Fruit fly (Drosophila melanogaster): ENCODE results near the gene grk.

DNA sequence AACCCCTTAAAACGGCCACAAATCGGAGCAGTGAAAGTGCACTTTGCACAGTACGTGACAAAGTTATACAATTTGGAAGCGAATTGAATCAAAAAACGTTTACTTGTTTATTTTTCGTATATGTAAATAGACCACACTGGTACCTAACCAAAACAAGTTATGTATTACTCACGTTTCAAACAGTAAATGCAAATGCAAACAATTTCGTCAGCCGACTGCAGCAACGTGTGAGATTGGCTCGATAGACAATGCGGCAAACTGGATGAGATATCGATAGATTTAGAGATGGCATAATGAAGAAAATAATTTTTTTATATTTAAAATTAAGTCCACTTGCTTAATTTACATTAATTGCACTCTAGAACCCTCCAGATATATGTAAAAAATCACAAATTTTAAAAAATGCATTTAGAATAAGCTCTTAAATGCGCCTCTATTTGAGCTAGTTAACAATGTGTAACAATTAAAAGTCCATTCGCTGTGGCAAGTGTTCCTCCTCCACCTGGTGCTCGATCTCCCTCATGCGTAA lies 51.8 kb downstream of the grk start, which contains the start of gene AlaRS:
- no peak for TF ChIP-seq pan (optimal IDR thresholded peaks at IDR 0.05)
- TF ChIP-seq psq (optimal IDR thresholded peaks at IDR 0.05), result no peak
- TF ChIP-seq CG8478 (optimal IDR thresholded peaks at IDR 0.05), result no peak
- TF ChIP-seq EcR (GFP tag; optimal IDR thresholded peaks at IDR 0.05), result no peak
- no peak for TF ChIP-seq usp (GFP tag; optimal IDR thresholded peaks at IDR 0.05)
